Fruit fly (Drosophila melanogaster) whole organism, pupa: ENCODE results near the gene CG4733.

ENCODE experiments used
- CG10348 ChIP-seq: fragments of 200-800 bp; sonication (Bioruptor generic); IDR thresholded peaks from 2 replicates; pipeline ENCODE4 v1.3.6; 2022; ENCODE audit warnings: missing biosample characterization, missing genetic modification characterization
- CG12605 ChIP-seq: fragments of 200-800 bp; sonication (Bioruptor generic); IDR thresholded peaks from 2 replicates; pipeline ENCODE4 v1.3.6; 2022; ENCODE audit warnings: missing biosample characterization, missing genetic modification characterization
- CG15710 ChIP-seq: fragments of 200-800 bp; sonication (Bioruptor generic); optimal IDR thresholded peaks from 2 replicates; lab custom pipeline; 2018; ENCODE audit warnings: missing biosample characterization, mild to moderate bottlenecking, missing genetic modification characterization, moderate library complexity
- CG17806 ChIP-seq: fragments of 200-800 bp; sonication (Bioruptor generic); optimal IDR thresholded peaks from 2 replicates; lab custom pipeline; 2018; ENCODE audit warnings: missing biosample characterization, mild to moderate bottlenecking, missing genetic modification characterization, moderate library complexity
- CG4496 ChIP-seq: fragments of 200-800 bp; sonication (Bioruptor generic); IDR thresholded peaks from 3 replicates; pipeline ENCODE4 v1.3.6; 2022; ENCODE audit warnings: missing biosample characterization, missing genetic modification characterization
- CG8159 ChIP-seq: fragments of 200-800 bp; sonication (Bioruptor generic); optimal IDR thresholded peaks from 3 replicates; lab custom pipeline; 2018; ENCODE audit warnings: missing biosample characterization, mild to moderate bottlenecking, missing genetic modification characterization, moderate library complexity
- CG8301 ChIP-seq: fragments of 200-800 bp; sonication (Bioruptor generic); optimal IDR thresholded peaks from 2 replicates; lab custom pipeline; 2018; ENCODE audit warnings: missing biosample characterization, mild to moderate bottlenecking, missing genetic modification characterization
- CG9948 ChIP-seq: fragments of 200-800 bp; sonication (Bioruptor generic); optimal IDR thresholded peaks from 2 replicates; lab custom pipeline; 2018; ENCODE audit warnings: missing biosample characterization, mild to moderate bottlenecking, missing genetic modification characterization, moderate library complexity
- EcR ChIP-seq: fragments of 200-800 bp; sonication (Bioruptor generic); optimal IDR thresholded peaks from 3 replicates; lab custom pipeline; 2019; ENCODE audit warnings: missing biosample characterization, missing genetic modification characterization, mild to moderate bottlenecking, moderate library complexity, missing genetic modification reagents
- Snoo ChIP-seq: fragments of 200-800 bp; sonication (Bioruptor generic); optimal IDR thresholded peaks from 3 replicates; lab custom pipeline; 2017; ENCODE audit warnings: missing biosample characterization, mild to moderate bottlenecking, missing genetic modification characterization, inconsistent platforms
- fd96Ca ChIP-seq: fragments of 200-800 bp; sonication (Bioruptor generic); IDR thresholded peaks from 3 replicates; pipeline ENCODE4 v1.3.6; 2022; ENCODE audit warnings: missing biosample characterization, missing genetic modification characterization
- rn ChIP-seq: fragments of 200-800 bp; sonication (Bioruptor generic); IDR thresholded peaks from 2 replicates; pipeline ENCODE4 v1.3.6; 2022; ENCODE audit warnings: missing biosample characterization, missing genetic modification characterization

- TF ChIP-seq CG15710 (tag; lab: Kevin White, UChicago) (no peak), CG4496 (no peak), rn (GFP tag; lab: Robert Waterston, UW) (no peak), EcR (GFP tag; lab: Kevin White, UChicago) (no peak), CG8301 (no peak), fd96Ca (no peak), CG10348 (no peak), CG8159 (tag; lab: Kevin White, UChicago) (no peak), Snoo (tag; lab: Kevin White, UChicago) (no peak), CG17806 (tag; lab: Kevin White, UChicago) (no peak), CG9948 (tag; lab: Kevin White, UChicago) (no peak), CG12605 (GFP tag; lab: Robert Waterston, UW) (no peak)
Observed at dm6 chr3R:19934840-19935776, 44.6 kb downstream of the CG4733 start, which contains the start of gene mira.
